Fruit fly (Drosophila melanogaster) whole organism, embryonic: Measurements from ENCODE around the gene Snx6.

Experiments used
- ATbp ChIP-seq: fragments of 200-800 bp; sonication (Bioruptor generic); optimal IDR thresholded peaks from 2 replicates; lab custom pipeline; 2017; ENCODE audit warnings: missing biosample characterization, mild to moderate bottlenecking, missing genetic modification characterization, missing genetic modification reagents
- Aef1 ChIP-seq: fragments of 200-800 bp; sonication (Bioruptor generic); IDR thresholded peaks from 3 replicates; pipeline ENCODE4 v1.3.6; 2022; ENCODE audit warnings: missing biosample characterization, missing genetic modification characterization
- CG10366 ChIP-seq: fragments of 200-800 bp; sonication (Bioruptor generic); IDR thresholded peaks from 2 replicates; pipeline ENCODE4 v1.3.6; 2022; ENCODE audit warnings: missing biosample characterization, missing genetic modification characterization
- CG11504 ChIP-seq: fragments of 200-800 bp; sonication (Bioruptor generic); optimal IDR thresholded peaks from 3 replicates; lab custom pipeline; 2019; ENCODE audit warnings: missing biosample characterization, mild to moderate bottlenecking, missing genetic modification characterization, moderate library complexity
- CG11723 ChIP-seq: fragments of 200-800 bp; sonication (Bioruptor generic); optimal IDR thresholded peaks from 2 replicates; lab custom pipeline; 2017; ENCODE audit warnings: missing biosample characterization, mild to moderate bottlenecking, missing genetic modification characterization
- CG13296 ChIP-seq: fragments of 200-800 bp; sonication (Bioruptor generic); optimal IDR thresholded peaks from 3 replicates; lab custom pipeline; 2018; ENCODE audit warnings: missing biosample characterization, mild to moderate bottlenecking, missing genetic modification characterization
- CG2678 ChIP-seq: fragments of 200-800 bp; sonication (Bioruptor generic); optimal IDR thresholded peaks from 3 replicates; lab custom pipeline; 2019; ENCODE audit warnings: missing biosample characterization, mild to moderate bottlenecking, missing genetic modification characterization, moderate library complexity
- CG2712 ChIP-seq: fragments of 200-800 bp; optimal IDR thresholded peaks from 3 replicates; lab custom pipeline; 2019; ENCODE audit warnings: missing biosample characterization, mild to moderate bottlenecking, missing genetic modification characterization, moderate library complexity
- CG31224 ChIP-seq: fragments of 200-800 bp; sonication (Bioruptor generic); IDR thresholded peaks from 2 replicates; pipeline ENCODE4 v1.3.6; 2022; ENCODE audit warnings: missing biosample characterization, missing genetic modification characterization
- CG3407 ChIP-seq: fragments of 200-800 bp; sonication (Bioruptor generic); optimal IDR thresholded peaks from 2 replicates; lab custom pipeline; 2018; ENCODE audit warnings: missing biosample characterization, mild to moderate bottlenecking, missing genetic modification characterization
- CG3726 ChIP-seq: fragments of 200-800 bp; sonication (Bioruptor generic); IDR thresholded peaks from 3 replicates; pipeline ENCODE4, ENCODE4 v1.3.6; 2022; ENCODE audit warnings: missing biosample characterization, missing genetic modification characterization
- CG6254 ChIP-seq: fragments of 200-800 bp; sonication (Bioruptor generic); optimal IDR thresholded peaks from 3 replicates; lab custom pipeline; 2017; ENCODE audit warnings: mild to moderate bottlenecking, missing biosample characterization, missing genetic modification reagents, missing genetic modification characterization
- CG6272 ChIP-seq: fragments of 200-800 bp; sonication (Bioruptor generic); IDR thresholded peaks from 2 replicates; pipeline ENCODE4 v1.3.6; 2022; ENCODE audit warnings: missing biosample characterization, missing genetic modification characterization
- CG6854 ChIP-seq: fragments of 200-800 bp; sonication (Bioruptor generic); optimal IDR thresholded peaks from 3 replicates; lab custom pipeline; 2017; ENCODE audit warnings: missing biosample characterization, mild to moderate bottlenecking, missing genetic modification characterization
- CG7372 ChIP-seq: fragments of 200-800 bp; sonication (Bioruptor generic); IDR thresholded peaks from 2 replicates; pipeline ENCODE4 v1.3.6; 2022; ENCODE audit warnings: missing biosample characterization, missing genetic modification characterization
- CG8388 ChIP-seq: fragments of 200-800 bp; sonication (Bioruptor generic); optimal IDR thresholded peaks from 2 replicates; lab custom pipeline; 2019; ENCODE audit warnings: missing biosample characterization, mild to moderate bottlenecking, missing genetic modification characterization, moderate library complexity
- CG9437 ChIP-seq: fragments of 200-800 bp; sonication (Bioruptor generic); optimal IDR thresholded peaks from 2 replicates; lab custom pipeline; 2018; ENCODE audit warnings: missing biosample characterization, mild to moderate bottlenecking, missing genetic modification characterization
- CG9727 ChIP-seq: fragments of 200-800 bp; sonication (Bioruptor generic); optimal IDR thresholded peaks from 3 replicates; lab custom pipeline; 2017; ENCODE audit warnings: missing biosample characterization, mild to moderate bottlenecking, missing genetic modification characterization
- Doc2 ChIP-seq: fragments of 200-800 bp; sonication (Bioruptor generic); IDR thresholded peaks from 2 replicates; pipeline ENCODE4 v1.3.6; 2022; ENCODE audit warnings: missing biosample characterization, missing genetic modification characterization
- Drgx ChIP-seq: fragments of 200-800 bp; sonication (Bioruptor generic); IDR thresholded peaks from 2 replicates; pipeline ENCODE4 v1.3.6; 2022; ENCODE audit warnings: missing biosample characterization, missing genetic modification characterization
- Eip74EF ChIP-seq, 2 experiments: fragments of 200-800 bp in 1 of 2; fragments of >200 bp in 1 of 2; sonication (Bioruptor generic) in 1 of 2; optimal IDR thresholded peaks; 2 replicates each; lab custom pipeline; 2017 to 2019; ENCODE audit warnings: missing biosample characterization in 2 of 2, missing genetic modification characterization in 2 of 2, mild to moderate bottlenecking in 1 of 2, moderate library complexity in 1 of 2
- Fer2 ChIP-seq: fragments of 200-800 bp; sonication (Bioruptor generic); optimal IDR thresholded peaks from 2 replicates; lab custom pipeline; 2018; ENCODE audit warnings: missing biosample characterization, mild to moderate bottlenecking, missing genetic modification characterization, moderate library complexity
- HHEX ChIP-seq: fragments of 200-800 bp; sonication (Bioruptor generic); optimal IDR thresholded peaks from 3 replicates; lab custom pipeline; 2017; ENCODE audit warnings: missing biosample characterization, mild to moderate bottlenecking, missing genetic modification characterization, missing genetic modification reagents
- HLH3B ChIP-seq: fragments of 200-800 bp; sonication (Bioruptor generic); IDR thresholded peaks from 2 replicates; pipeline ENCODE4 v1.3.6; 2022; ENCODE audit warnings: missing biosample characterization, missing genetic modification characterization
- Hr51 ChIP-seq, 2 experiments: fragments of 200-800 bp; sonication (Bioruptor generic); optimal IDR thresholded peaks; 2 replicates in 1 of 2; 3 replicates in 1 of 2; lab custom pipeline; 2016 to 2018; ENCODE audit warnings: missing biosample characterization in 2 of 2, missing genetic modification characterization in 2 of 2, mild to moderate bottlenecking in 1 of 2, moderate library complexity in 1 of 2
- Med ChIP-seq: fragments of 200-800 bp; sonication (Bioruptor generic); peaks from one replicate; lab custom pipeline; 2016; ENCODE audit warnings: missing biosample characterization, missing genetic modification characterization, mild to moderate bottlenecking, inconsistent platforms, moderate library complexity
- NK7.1 ChIP-seq: fragments of 200-800 bp; sonication (Bioruptor generic); optimal IDR thresholded peaks from 3 replicates; lab custom pipeline; 2016; ENCODE audit warnings: missing biosample characterization, missing genetic modification characterization
- Oaz ChIP-seq: fragments of 200-800 bp; sonication (Bioruptor generic); IDR thresholded peaks from 2 replicates; pipeline ENCODE4 v1.3.6; 2022; ENCODE audit warnings: missing biosample characterization, missing genetic modification characterization
- Ptx1 ChIP-seq: fragments of 200-800 bp; sonication (Bioruptor generic); IDR thresholded peaks from 2 replicates; pipeline ENCODE4 v1.3.6; 2022; ENCODE audit warnings: missing biosample characterization, missing genetic modification characterization
- Rfx ChIP-seq: fragments of 200-800 bp; sonication (Bioruptor generic); IDR thresholded peaks from 2 replicates; pipeline ENCODE4 v1.3.6; 2022; ENCODE audit warnings: missing biosample characterization, missing genetic modification characterization
- Sox100B ChIP-seq: fragments of 200-800 bp; sonication (Bioruptor generic); optimal IDR thresholded peaks from 3 replicates; lab custom pipeline; 2018; ENCODE audit warnings: missing biosample characterization, mild to moderate bottlenecking, missing genetic modification characterization
- Spps ChIP-seq: fragments of 200-800 bp; sonication (Bioruptor generic); optimal IDR thresholded peaks from 2 replicates; lab custom pipeline; 2018; ENCODE audit warnings: missing biosample characterization, mild to moderate bottlenecking, missing genetic modification characterization
- YL-1 ChIP-seq: fragments of 200-800 bp; sonication (Bioruptor generic); optimal IDR thresholded peaks from 3 replicates; lab custom pipeline; 2017; ENCODE audit warnings: missing biosample characterization, mild to moderate bottlenecking, missing genetic modification characterization
- bsh ChIP-seq, 2 experiments: fragments of 200-800 bp; sonication (Bioruptor generic); optimal IDR thresholded peaks; 2 replicates each; lab custom pipeline; 2017 to 2018; ENCODE audit warnings: mild to moderate bottlenecking in 2 of 2, missing biosample characterization in 2 of 2, missing genetic modification characterization in 2 of 2, moderate library complexity in 1 of 2
- chn ChIP-seq: fragments of 200-800 bp; sonication (Bioruptor generic); optimal IDR thresholded peaks from 2 replicates; lab custom pipeline; 2016; ENCODE audit warnings: missing biosample characterization, missing genetic modification characterization
- dmrt99B ChIP-seq: fragments of 200-800 bp; sonication (Bioruptor generic); optimal IDR thresholded peaks from 2 replicates; lab custom pipeline; 2018; ENCODE audit warnings: missing biosample characterization, mild to moderate bottlenecking, missing genetic modification characterization, moderate library complexity
- ftz-f1 ChIP-seq: fragments of 200-800 bp; sonication (Bioruptor generic); optimal IDR thresholded peaks from 2 replicates; lab custom pipeline; 2016; ENCODE audit warnings: missing biosample characterization, missing genetic modification characterization
- gcm ChIP-seq: fragments of 200-800 bp; sonication (Bioruptor generic); optimal IDR thresholded peaks from 2 replicates; lab custom pipeline; 2019; ENCODE audit warnings: missing biosample characterization, mild to moderate bottlenecking, missing genetic modification characterization, moderate library complexity
- hkb ChIP-seq, 2 experiments: fragments of 200-800 bp in 1 of 2; fragments of >200 bp in 1 of 2; sonication (Bioruptor generic) in 1 of 2; IDR thresholded peaks in 1 of 2; optimal IDR thresholded peaks in 1 of 2; 2 replicates each; pipeline versions ENCODE4 v1.3.6 to Lab custom; 2017 to 2022; ENCODE audit warnings: missing biosample characterization in 1 of 2, missing genetic modification characterization in 1 of 2
- kah ChIP-seq: fragments of 200-800 bp; sonication (Bioruptor generic); optimal IDR thresholded peaks from 2 replicates; lab custom pipeline; 2018; ENCODE audit warnings: missing biosample characterization, mild to moderate bottlenecking, missing genetic modification characterization
- nau ChIP-seq: fragments of 200-800 bp; sonication (Bioruptor generic); optimal IDR thresholded peaks from 3 replicates; lab custom pipeline; 2017; ENCODE audit warnings: missing biosample characterization, mild to moderate bottlenecking, missing genetic modification characterization, missing genetic modification reagents
- nom ChIP-seq: fragments of 200-800 bp; sonication (Bioruptor generic); optimal IDR thresholded peaks from 2 replicates; lab custom pipeline; 2017; ENCODE audit warnings: missing biosample characterization, missing genetic modification characterization, mild to moderate bottlenecking, moderate library complexity, missing genetic modification reagents
- pan ChIP-seq, 4 experiments: fragments of >200 bp in 3 of 4; fragments of 200-800 bp in 1 of 4; sonication (Bioruptor generic) in 1 of 4; optimal IDR thresholded peaks in 3 of 4; IDR thresholded peaks in 1 of 4; 2 replicates each; pipeline versions ENCODE4 v1.3.6 to Lab custom; 2017 to 2022; ENCODE audit warnings: missing biosample characterization in 2 of 4, missing genetic modification characterization in 2 of 4, mixed read lengths in 1 of 4
- sd ChIP-seq: fragments of 200-800 bp; sonication (Bioruptor generic); optimal IDR thresholded peaks from 3 replicates; lab custom pipeline; 2018; ENCODE audit warnings: missing biosample characterization, mild to moderate bottlenecking, missing genetic modification characterization, moderate library complexity
- slbo ChIP-seq: fragments of 200-800 bp; sonication (Bioruptor generic); IDR thresholded peaks from 2 replicates; pipeline ENCODE4 v1.3.6; 2022; ENCODE audit warnings: missing biosample characterization, missing genetic modification characterization
- sug ChIP-seq: fragments of 200-800 bp; optimal IDR thresholded peaks from 2 replicates; lab custom pipeline; 2019; ENCODE audit warnings: missing biosample characterization, mild to moderate bottlenecking, missing genetic modification characterization, moderate library complexity
- trem ChIP-seq: fragments of 200-800 bp; optimal IDR thresholded peaks from 3 replicates; lab custom pipeline; 2019; ENCODE audit warnings: missing biosample characterization, mild to moderate bottlenecking, missing genetic modification characterization, moderate library complexity
- vvl ChIP-seq: fragments of 200-800 bp; sonication (Bioruptor generic); IDR thresholded peaks from 2 replicates; pipeline ENCODE4 v1.3.6; 2022; ENCODE audit warnings: missing biosample characterization, missing genetic modification characterization

Snx6 gene

DNA sequence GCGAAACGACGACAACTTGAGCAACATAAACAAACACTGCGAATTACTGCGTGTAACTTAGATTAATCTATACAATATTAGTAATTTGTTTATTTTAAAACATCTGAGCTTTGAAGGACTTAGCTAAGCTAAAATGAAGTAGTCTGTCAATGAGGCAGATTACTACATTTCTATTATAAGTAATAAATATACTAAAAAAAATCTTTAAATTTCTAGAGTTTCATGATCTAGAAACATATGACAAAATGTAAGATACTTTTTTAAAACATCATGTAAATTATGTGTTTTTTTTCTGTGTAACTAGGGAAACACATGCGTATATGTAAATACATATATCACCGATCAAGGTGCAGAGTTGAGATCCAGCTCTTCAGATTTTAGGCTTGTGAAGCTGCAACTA is 45.6 kb upstream of the Snx6 start (continued):
- TF ChIP-seq CG2678 (tag; lab: Kevin White, UChicago) (peak; percentile 85), CG11504 (tag; lab: Kevin White, UChicago) (peak; percentile 72), ftz-f1 (GFP tag; lab: Kevin White, UChicago) (no peak), Fer2 (tag; lab: Kevin White, UChicago) (peak; percentile 20), gcm (GFP tag; lab: Kevin White, UChicago) (peak; percentile 71), sd (tag; lab: Kevin White, UChicago) (peak; percentile 24), CG11723 (GFP tag; lab: Kevin White, UChicago) (peak; percentile 33), dmrt99B (tag; lab: Kevin White, UChicago) (peak; percentile 88), HLH3B (GFP tag; lab: Robert Waterston, UW) (peak; percentile 54), Oaz (GFP tag; lab: Robert Waterston, UW) (peak; percentile 28; the same call in 1 of the 2 replicates), CG2712 (tag; lab: Kevin White, UChicago) (peak; percentile 73), YL-1 (peak; percentile 35), HHEX (GFP tag; lab: Kevin White, UChicago) (peak; percentile 55), CG6254 (GFP tag; lab: Kevin White, UChicago) (peak; percentile 24), Aef1 (GFP tag; lab: Robert Waterston, UW) (peak; percentile 43; the same call in 1 of the 3 replicates), CG3726 (no peak), CG9437 (peak; percentile 59), vvl (GFP tag; lab: Robert Waterston, UW) (peak; percentile 66), trem (tag; lab: Kevin White, UChicago) (peak; percentile 10), Doc2 (GFP tag; lab: Robert Waterston, UW) (no peak), CG9727 (GFP tag; lab: Kevin White, UChicago) (peak; percentile 35), CG10366 (GFP tag; lab: Robert Waterston, UW) (peak; percentile 38), pan (optimal IDR thresholded peaks at IDR 0.05; lab: Kevin White, UChicago) (no peak), pan (GFP tag; optimal IDR thresholded peaks at IDR 0.05 in 1 of 2, IDR thresholded peaks at IDR 0.05 in 1 of 2) (peak in 1 of 2 experiments; percentile 74), hkb (optimal IDR thresholded peaks at IDR 0.05; lab: Kevin White, UChicago) (no peak), hkb (GFP tag; IDR thresholded peaks at IDR 0.05; lab: Robert Waterston, UW) (peak; percentile 72), Sox100B (GFP tag; lab: Kevin White, UChicago) (peak; percentile 77), CG6854 (GFP tag; lab: Kevin White, UChicago) (peak; percentile 14), Spps (tag; lab: Kevin White, UChicago) (no peak), chn (GFP tag; lab: Kevin White, UChicago) (no peak), Eip74EF (GFP tag; optimal IDR thresholded peaks at IDR 0.05; lab: Kevin White, UChicago) (peak in 1 of 2 experiments; percentile 74), sug (peak; percentile 11), Ptx1 (peak; percentile 74), CG8388 (GFP tag; lab: Kevin White, UChicago) (peak; percentile 69), Drgx (GFP tag; lab: Robert Waterston, UW) (peak; percentile 86), Hr51 (GFP tag; optimal IDR thresholded peaks at IDR 0.05; lab: Kevin White, UChicago) (peak in 1 of 2 experiments; percentile 92), NK7.1 (GFP tag; lab: Kevin White, UChicago) (no peak), kah (GFP tag; lab: Kevin White, UChicago) (peak; percentile 70), nom (GFP tag; lab: Kevin White, UChicago) (peak; percentile 62), slbo (GFP tag; lab: Robert Waterston, UW) (peak; percentile 44; the same call in 1 of the 2 replicates), Rfx (peak; percentile 36; the same call in 1 of the 2 replicates), CG6272 (GFP tag; lab: Robert Waterston, UW) (no peak), ATbp (GFP tag; lab: Kevin White, UChicago) (peak; percentile 66), CG13296 (GFP tag; lab: Kevin White, UChicago) (peak; percentile 78), Med (GFP tag; lab: Kevin White, UChicago) (peak; percentile 51), CG31224 (GFP tag; lab: Robert Waterston, UW) (no peak), bsh (GFP tag; optimal IDR thresholded peaks at IDR 0.05; lab: Kevin White, UChicago) (peak; percentile 43 to 65), CG7372 (GFP tag; lab: Robert Waterston, UW) (peak; percentile 32; the same call in 1 of the 2 replicates), nau (GFP tag; lab: Kevin White, UChicago) (peak; percentile 63), CG3407 (GFP tag; lab: Kevin White, UChicago) (peak; percentile 31)
